Worm (Caenorhabditis elegans) whole organism, late embryonic: Measurements from ENCODE around the gene fbxa-76.

ENCODE experiments used
- T23F11.4 ChIP-seq: fragments of 200-800 bp; sonication (Bioruptor generic); optimal IDR thresholded peaks from 2 replicates; lab custom pipeline; 2018; ENCODE audit warnings: mild to moderate bottlenecking, missing genetic modification characterization, missing compliant biosample characterization
- elt-2 ChIP-seq: sonication (generic microtip); optimal IDR thresholded peaks from 2 replicates; lab custom pipeline; 2016; ENCODE audit warnings: missing genetic modification reagents, missing genetic modification characterization, missing compliant biosample characterization
- hlh-30 ChIP-seq: sonication (generic microtip); optimal IDR thresholded peaks from 2 replicates; lab custom pipeline; 2017; ENCODE audit warnings: antibody characterized with exemption, missing genetic modification characterization, missing compliant biosample characterization; ENCODE audit not compliant: insufficient read depth
- nfya-1 ChIP-seq: sonication (generic microtip); optimal IDR thresholded peaks from 2 replicates; lab custom pipeline; 2017; ENCODE audit warnings: missing genetic modification characterization, mild to moderate bottlenecking, missing compliant biosample characterization, antibody characterized with exemption, moderate library complexity
- nhr-11 ChIP-seq: fragments of 150-350 bp; optimal IDR thresholded peaks from 2 replicates; lab custom pipeline; 2014; ENCODE audit warnings: missing biosample characterization, missing genetic modification characterization
- pqm-1 ChIP-seq: sonication (generic microtip); optimal IDR thresholded peaks from 2 replicates; lab custom pipeline; 2016; ENCODE audit warnings: missing genetic modification characterization, missing compliant biosample characterization
- tbx-2 ChIP-seq: sonication (generic microtip); optimal IDR thresholded peaks from 2 replicates; lab custom pipeline; 2016; ENCODE audit warnings: missing genetic modification characterization, missing compliant biosample characterization

- TF ChIP-seq elt-2 (tag; lab: Kevin White, UChicago), result no peak
- no peak for TF ChIP-seq hlh-30
- TF ChIP-seq tbx-2, result no peak
- no peak for TF ChIP-seq nhr-11 (tag; lab: Kevin White, UChicago)
- no peak for TF ChIP-seq pqm-1
- no peak for TF ChIP-seq T23F11.4 (GFP tag; lab: Kevin White, UChicago)
- TF ChIP-seq nfya-1 (tag; lab: Kevin White, UChicago), result no peak
Measured at ce11 chrIII:1225116-1225515, 23.8 kb downstream of the fbxa-76 start.
